Worm (Caenorhabditis elegans) whole organism, L4 larva: ENCODE data around the gene cyn-7.

Experiments
- F37D6.2 ChIP-seq: sonication (generic microtip); optimal IDR thresholded peaks from 2 replicates; lab custom pipeline; 2016; ENCODE audit warnings: mild to moderate bottlenecking, missing genetic modification characterization, missing compliant biosample characterization
- F49E8.2 ChIP-seq: sonication (generic microtip); optimal IDR thresholded peaks from 2 replicates; lab custom pipeline; 2016; ENCODE audit warnings: missing compliant biosample characterization, mild to moderate bottlenecking, missing genetic modification characterization, borderline replicate concordance
- R02D3.7 ChIP-seq: fragments of 150-350 bp; sonication (generic microtip); optimal IDR thresholded peaks from 3 replicates; lab custom pipeline; 2014; ENCODE audit warnings: missing biosample characterization, missing genetic modification characterization
- Y48G9A.11 ChIP-seq: fragments of 200-800 bp; sonication (Bioruptor generic); IDR thresholded peaks from 2 replicates; pipeline ENCODE4 v1.3.6; 2022; ENCODE audit warnings: missing genetic modification reagents, missing genetic modification characterization, missing compliant biosample characterization
- Y5F2A.4 ChIP-seq: fragments of 200-800 bp; sonication (Bioruptor generic); optimal IDR thresholded peaks from 2 replicates; lab custom pipeline; 2018; ENCODE audit warnings: mild to moderate bottlenecking, missing genetic modification characterization, missing compliant biosample characterization
- ceh-20 ChIP-seq: fragments of 200-800 bp; sonication (Bioruptor generic); IDR thresholded peaks from 2 replicates; pipeline ENCODE4 v1.3.6; 2022; ENCODE audit warnings: missing genetic modification reagents, missing genetic modification characterization, missing compliant biosample characterization
- ceh-28 ChIP-seq: fragments of 150-350 bp; optimal IDR thresholded peaks from 2 replicates; lab custom pipeline; 2014; ENCODE audit warnings: missing biosample characterization, missing genetic modification reagents, missing genetic modification characterization
- ceh-82 ChIP-seq: sonication (generic microtip); optimal IDR thresholded peaks from 2 replicates; lab custom pipeline; 2017; ENCODE audit warnings: missing biosample characterization, missing genetic modification characterization
- cey-2 ChIP-seq: sonication (generic microtip); optimal IDR thresholded peaks from 3 replicates; lab custom pipeline; 2017; ENCODE audit warnings: missing genetic modification characterization, mild to moderate bottlenecking, missing compliant biosample characterization, antibody characterized with exemption, borderline replicate concordance; ENCODE audit not compliant: insufficient read depth
- ctbp-1 ChIP-seq: fragments of 200-800 bp; sonication (Bioruptor generic); IDR thresholded peaks from 2 replicates; pipeline ENCODE4 v1.3.6; 2022; ENCODE audit warnings: missing genetic modification reagents, missing genetic modification characterization, missing compliant biosample characterization
- daf-19 ChIP-seq: fragments of 200-800 bp; sonication (Bioruptor generic); conservative IDR thresholded peaks from 2 replicates; pipeline ENCODE4 v1.3.6; 2022; ENCODE audit warnings: missing genetic modification characterization, missing compliant biosample characterization
- dmd-6 ChIP-seq: fragments of 200-800 bp; sonication (Bioruptor generic); IDR thresholded peaks from 2 replicates; pipeline ENCODE4 v1.3.6; 2022; ENCODE audit warnings: missing genetic modification reagents, missing genetic modification characterization, missing compliant biosample characterization
- dmd-8 ChIP-seq: fragments of 200-800 bp; sonication (Bioruptor generic); IDR thresholded peaks from 2 replicates; pipeline ENCODE4 v1.3.6; 2022; ENCODE audit warnings: missing genetic modification characterization, missing compliant biosample characterization
- dve-1 ChIP-seq: sonication (generic microtip); optimal IDR thresholded peaks from 2 replicates; lab custom pipeline; 2017; ENCODE audit warnings: antibody characterized with exemption, mild to moderate bottlenecking, missing genetic modification characterization, missing compliant biosample characterization; ENCODE audit not compliant: insufficient read depth
- egl-27 ChIP-seq: sonication (generic microtip); optimal IDR thresholded peaks from 3 replicates; lab custom pipeline; 2017; ENCODE audit warnings: missing biosample characterization, missing genetic modification reagents, missing genetic modification characterization
- egl-43 ChIP-seq: fragments of 200-800 bp; sonication (Bioruptor generic); IDR thresholded peaks from 2 replicates; pipeline ENCODE4 v1.3.6; 2022; ENCODE audit warnings: missing genetic modification reagents, missing genetic modification characterization, missing compliant biosample characterization
- fkh-10 ChIP-seq: fragments of 150-350 bp; optimal IDR thresholded peaks from 2 replicates; lab custom pipeline; 2014; ENCODE audit warnings: missing biosample characterization, missing genetic modification reagents, missing genetic modification characterization
- fos-1 ChIP-seq: fragments of 150-350 bp; optimal IDR thresholded peaks from 2 replicates; lab custom pipeline; 2014; ENCODE audit warnings: missing biosample characterization, missing genetic modification characterization
- gei-8 ChIP-seq: fragments of 200-800 bp; sonication (Bioruptor generic); optimal IDR thresholded peaks from 2 replicates; lab custom pipeline; 2018; ENCODE audit warnings: mild to moderate bottlenecking, missing genetic modification characterization, missing compliant biosample characterization
- hlh-30 ChIP-seq: sonication (generic microtip); optimal IDR thresholded peaks from 2 replicates; lab custom pipeline; 2017; ENCODE audit warnings: antibody characterized with exemption, mild to moderate bottlenecking, missing genetic modification characterization, missing compliant biosample characterization; ENCODE audit not compliant: insufficient read depth
- hmg-1.1 ChIP-seq: fragments of 200-800 bp; sonication (Bioruptor generic); IDR thresholded peaks from 2 replicates; pipeline ENCODE4 v1.3.6; 2022; ENCODE audit warnings: missing genetic modification reagents, missing genetic modification characterization, missing compliant biosample characterization
- lim-7 ChIP-seq: fragments of 200-800 bp; sonication (Bioruptor generic); IDR thresholded peaks from 2 replicates; pipeline ENCODE4 v1.3.6; 2022; ENCODE audit warnings: missing genetic modification characterization, missing compliant biosample characterization
- lin-13 ChIP-seq: fragments of 150-350 bp; optimal IDR thresholded peaks from 2 replicates; lab custom pipeline; 2014; ENCODE audit warnings: missing biosample characterization, missing genetic modification reagents, missing genetic modification characterization
- lin-15B ChIP-seq: fragments of 150-350 bp; sonication (generic microtip); optimal IDR thresholded peaks from 3 replicates; lab custom pipeline; 2014; ENCODE audit warnings: missing biosample characterization, missing genetic modification characterization
- lin-39 ChIP-seq: fragments of 150-350 bp; optimal IDR thresholded peaks from 2 replicates; lab custom pipeline; 2014; ENCODE audit warnings: missing biosample characterization, missing genetic modification reagents, missing genetic modification characterization
- lsy-2 ChIP-seq, 2 experiments: fragments of 150-350 bp in 1 of 2; sonication (generic microtip) in 1 of 2; optimal IDR thresholded peaks; 2 replicates each; lab custom pipeline; 2014 to 2017; ENCODE audit warnings: missing biosample characterization in 2 of 2, missing genetic modification characterization in 2 of 2
- mes-2 ChIP-seq: sonication (generic microtip); optimal IDR thresholded peaks from 2 replicates; lab custom pipeline; 2016; ENCODE audit warnings: missing genotype, mild to moderate bottlenecking, missing genetic modification characterization, missing compliant biosample characterization; ENCODE audit not compliant: poor library complexity, severe bottlenecking
- mxl-3 ChIP-seq: fragments of 200-800 bp; sonication (Bioruptor generic); optimal IDR thresholded peaks from 2 replicates; lab custom pipeline; 2018; ENCODE audit warnings: mild to moderate bottlenecking, missing genetic modification characterization, missing compliant biosample characterization
- nhr-11 ChIP-seq: fragments of 150-350 bp; optimal IDR thresholded peaks from 2 replicates; lab custom pipeline; 2014; ENCODE audit warnings: missing biosample characterization, missing genetic modification characterization
- nhr-111 ChIP-seq: fragments of 200-800 bp; sonication (Bioruptor generic); optimal IDR thresholded peaks from 2 replicates; lab custom pipeline; 2018; ENCODE audit warnings: mild to moderate bottlenecking, missing genetic modification characterization, missing compliant biosample characterization
- nhr-41 ChIP-seq: fragments of 200-800 bp; sonication (Bioruptor generic); IDR thresholded peaks from 2 replicates; pipeline ENCODE4 v1.3.6; 2022; ENCODE audit warnings: missing genetic modification reagents, missing genetic modification characterization, missing compliant biosample characterization
- nhr-48 ChIP-seq: sonication (generic microtip); optimal IDR thresholded peaks from 2 replicates; lab custom pipeline; 2016; ENCODE audit warnings: mild to moderate bottlenecking, missing genetic modification characterization, missing compliant biosample characterization
- nhr-76 ChIP-seq: fragments of 150-350 bp; optimal IDR thresholded peaks from 2 replicates; lab custom pipeline; 2014; ENCODE audit warnings: missing biosample characterization, missing genetic modification characterization
- pha-4 ChIP-seq, 2 experiments: fragments of 150-350 bp in 1 of 2; fragments of 200-800 bp in 1 of 2; sonication (Bioruptor generic) in 1 of 2; IDR thresholded peaks in 1 of 2; optimal IDR thresholded peaks in 1 of 2; 2 replicates each; pipeline versions ENCODE4 v1.3.6 to Lab custom; 2014 to 2022; ENCODE audit warnings: missing genetic modification characterization in 2 of 2, missing genetic modification reagents in 2 of 2, missing biosample characterization in 1 of 2, missing compliant biosample characterization in 1 of 2
- php-3 ChIP-seq: fragments of 200-800 bp; sonication (Bioruptor generic); IDR thresholded peaks from 2 replicates; pipeline ENCODE4 v1.3.6; 2022; ENCODE audit warnings: missing genetic modification reagents, missing genetic modification characterization, missing compliant biosample characterization
- rbr-2 ChIP-seq: sonication (generic microtip); optimal IDR thresholded peaks from 2 replicates; lab custom pipeline; 2016; ENCODE audit warnings: missing genotype, missing genetic modification characterization, missing compliant biosample characterization
- saeg-2 ChIP-seq: fragments of 200-800 bp; sonication (Bioruptor generic); IDR thresholded peaks from 2 replicates; pipeline ENCODE4 v1.3.6; 2022; ENCODE audit warnings: missing genetic modification reagents, missing genetic modification characterization, missing compliant biosample characterization
- skn-1 ChIP-seq: fragments of 150-350 bp; optimal IDR thresholded peaks from 2 replicates; lab custom pipeline; 2014; ENCODE audit warnings: missing biosample characterization, missing genetic modification characterization
- tag-97 ChIP-seq: fragments of 200-800 bp; sonication (Bioruptor generic); IDR thresholded peaks from 2 replicates; pipeline ENCODE4 v1.3.6; 2022; ENCODE audit warnings: missing genetic modification characterization, missing compliant biosample characterization
- tra-1 ChIP-seq: fragments of 200-800 bp; sonication (Bioruptor generic); IDR thresholded peaks from 2 replicates; pipeline ENCODE4 v1.3.6; 2022; ENCODE audit warnings: missing genetic modification reagents, missing genetic modification characterization, missing compliant biosample characterization
- unc-130 ChIP-seq: sonication (generic microtip); optimal IDR thresholded peaks from 2 replicates; lab custom pipeline; 2016; ENCODE audit warnings: missing genetic modification reagents, missing genetic modification characterization, missing compliant biosample characterization
- vab-7 ChIP-seq: fragments of 200-800 bp; sonication (Bioruptor generic); IDR thresholded peaks from 2 replicates; pipeline ENCODE4 v1.3.6; 2022; ENCODE audit warnings: missing genetic modification reagents, missing genetic modification characterization, missing compliant biosample characterization
- zag-1 ChIP-seq: fragments of 150-350 bp; optimal IDR thresholded peaks from 2 replicates; lab custom pipeline; 2014; ENCODE audit warnings: missing biosample characterization, missing genetic modification characterization
- zfp-2 ChIP-seq: sonication (generic microtip); optimal IDR thresholded peaks from 2 replicates; lab custom pipeline; 2016; ENCODE audit warnings: mild to moderate bottlenecking, missing genetic modification characterization, missing compliant biosample characterization
- zfp-3 ChIP-seq: fragments of 200-800 bp; sonication (Bioruptor generic); conservative IDR thresholded peaks from 2 replicates; pipeline ENCODE4 v1.3.6; 2022; ENCODE audit warnings: missing genetic modification reagents, missing genetic modification characterization, missing compliant biosample characterization
- zip-2 ChIP-seq: fragments of 150-350 bp; optimal IDR thresholded peaks from 2 replicates; lab custom pipeline; 2014; ENCODE audit warnings: missing biosample characterization, missing genetic modification characterization
- ztf-11 ChIP-seq: fragments of 150-350 bp; optimal IDR thresholded peaks from 2 replicates; lab custom pipeline; 2014; ENCODE audit warnings: missing biosample characterization, missing genetic modification characterization
- ztf-7 ChIP-seq: fragments of 150-350 bp; optimal IDR thresholded peaks from 2 replicates; lab custom pipeline; 2014; ENCODE audit warnings: missing biosample characterization, missing genetic modification characterization

cyn-7 gene

ce11 chrV:15187083-15188057 lies at the start of gene cyn-7, which contains the start of gene bath-36 (continued):
- TF ChIP-seq fos-1 (tag; lab: Kevin White, UChicago) (no peak), php-3 (GFP tag; lab: Robert Waterston, UW) (0 out of 2 replicates have a peak, but pooled peaks have one; percentile 34), Y5F2A.4 (GFP tag; lab: Kevin White, UChicago) (no peak), ceh-28 (tag; lab: Kevin White, UChicago) (no peak), zfp-2 (tag; lab: Kevin White, UChicago) (no peak), ctbp-1 (GFP tag; lab: Robert Waterston, UW) (no peak), pha-4 (GFP tag; IDR thresholded peaks at IDR 0.05; lab: Robert Waterston, UW) (0 out of 2 replicates have a peak, but pooled peaks have one; percentile 37), pha-4 (tag; optimal IDR thresholded peaks at IDR 0.05; lab: Kevin White, UChicago) (peak; percentile 38), Y48G9A.11 (no peak), nhr-41 (no peak), lim-7 (no peak), tag-97 (GFP tag; lab: Robert Waterston, UW) (no peak), dmd-8 (GFP tag; lab: Robert Waterston, UW) (no peak), rbr-2 (tag; lab: Kevin White, UChicago) (peak; percentile 69), R02D3.7 (tag; lab: Kevin White, UChicago) (no peak), lin-39 (no peak), nhr-48 (tag; lab: Kevin White, UChicago) (peak; percentile 75), skn-1 (tag; lab: Kevin White, UChicago) (no peak), mxl-3 (GFP tag; lab: Kevin White, UChicago) (peak; percentile 78), lin-13 (GFP tag; lab: Kevin White, UChicago) (peak; percentile 62), ztf-11 (tag; lab: Kevin White, UChicago) (no peak), nhr-11 (tag; lab: Kevin White, UChicago) (peak; percentile 71), ztf-7 (peak; percentile 48), zag-1 (tag; lab: Kevin White, UChicago) (no peak), lin-15B (tag; lab: Kevin White, UChicago) (no peak), F49E8.2 (tag; lab: Kevin White, UChicago) (no peak), ceh-20 (GFP tag; lab: Robert Waterston, UW) (no peak), egl-27 (no peak), ceh-82 (tag; lab: Kevin White, UChicago) (no peak), nhr-76 (tag; lab: Kevin White, UChicago) (no peak), lsy-2 (tag; optimal IDR thresholded peaks at IDR 0.05; lab: Kevin White, UChicago) (peak in 1 of 2 experiments; percentile 75), zfp-3 (GFP tag; lab: Robert Waterston, UW) (peak; percentile 62; the same call in 1 of the 2 replicates), daf-19 (GFP tag; lab: Robert Waterston, UW) (no peak), nhr-111 (GFP tag; lab: Kevin White, UChicago) (no peak), vab-7 (GFP tag; lab: Robert Waterston, UW) (no peak), mes-2 (tag; lab: Kevin White, UChicago) (peak; percentile 75), hlh-30 (tag; lab: Kevin White, UChicago) (peak; percentile 20), cey-2 (tag; lab: Kevin White, UChicago) (no peak), unc-130 (no peak), egl-43 (no peak), gei-8 (GFP tag; lab: Kevin White, UChicago) (no peak), tra-1 (GFP tag; lab: Robert Waterston, UW) (peak; percentile 51; the same call in 1 of the 2 replicates), F37D6.2 (tag; lab: Kevin White, UChicago) (peak; percentile 24), zip-2 (tag; lab: Kevin White, UChicago) (peak; percentile 18), hmg-1.1 (GFP tag; lab: Robert Waterston, UW) (no peak), dve-1 (tag; lab: Kevin White, UChicago) (peak; percentile 93), saeg-2 (no peak), dmd-6 (GFP tag; lab: Robert Waterston, UW) (peak; percentile 75), fkh-10 (GFP tag; lab: Kevin White, UChicago) (peak; percentile 37)
